Worm (Caenorhabditis elegans) whole organism, young adult: Measurements from ENCODE around the gene fbxc-44.

Source experiments
- B0261.1 ChIP-seq: sonication (generic microtip); optimal IDR thresholded peaks from 2 replicates; lab custom pipeline; 2016; ENCODE audit warnings: mild to moderate bottlenecking, missing genetic modification characterization, moderate library complexity, missing compliant biosample characterization
- B0336.3 ChIP-seq: fragments of 200-800 bp; sonication (Bioruptor generic); IDR thresholded peaks from 2 replicates; pipeline ENCODE4 v1.3.6; 2022; ENCODE audit warnings: missing genetic modification characterization, missing compliant biosample characterization
- F10E7.11 ChIP-seq: sonication (generic microtip); optimal IDR thresholded peaks from 2 replicates; lab custom pipeline; 2017; ENCODE audit warnings: mild to moderate bottlenecking, missing genetic modification characterization, moderate library complexity, missing compliant biosample characterization
- F33H1.4 ChIP-seq: fragments of 200-800 bp; sonication (Bioruptor generic); IDR thresholded peaks from 2 replicates; pipeline ENCODE4 v1.3.6; 2022; ENCODE audit warnings: missing genetic modification reagents, missing genetic modification characterization, missing compliant biosample characterization
- F37B4.10 ChIP-seq: fragments of 200-800 bp; sonication (Bioruptor generic); IDR thresholded peaks from 2 replicates; pipeline ENCODE4 v1.3.6; 2022; ENCODE audit warnings: missing genetic modification characterization, missing compliant biosample characterization
- F39B2.1 ChIP-seq: fragments of 200-800 bp; sonication (Bioruptor generic); IDR thresholded peaks from 2 replicates; pipeline ENCODE4 v1.3.6; 2022; ENCODE audit warnings: missing genetic modification reagents, missing genetic modification characterization, missing compliant biosample characterization
- F57A8.1 ChIP-seq: fragments of 200-800 bp; sonication (Bioruptor generic); optimal IDR thresholded peaks from 2 replicates; lab custom pipeline; 2018; ENCODE audit warnings: mild to moderate bottlenecking, missing genetic modification characterization, moderate library complexity, missing compliant biosample characterization
- T07F8.4 ChIP-seq: sonication (generic microtip); optimal IDR thresholded peaks from 2 replicates; lab custom pipeline; 2016; ENCODE audit warnings: mild to moderate bottlenecking, missing genetic modification characterization, moderate library complexity, missing compliant biosample characterization
- aptf-2 ChIP-seq: fragments of 200-800 bp; sonication (Bioruptor generic); conservative IDR thresholded peaks from 2 replicates; pipeline ENCODE4 v1.3.6; 2022; ENCODE audit warnings: missing genetic modification reagents, missing genetic modification characterization, missing compliant biosample characterization
- attf-5 ChIP-seq: fragments of 200-800 bp; sonication (Bioruptor generic); optimal IDR thresholded peaks from 2 replicates; lab custom pipeline; 2018; ENCODE audit warnings: mild to moderate bottlenecking, missing genetic modification characterization, missing compliant biosample characterization
- bed-1 ChIP-seq: fragments of 200-800 bp; sonication (Bioruptor generic); IDR thresholded peaks from 2 replicates; pipeline ENCODE4 v1.3.6; 2022; ENCODE audit warnings: missing genetic modification reagents, missing genetic modification characterization, missing compliant biosample characterization
- bed-2 ChIP-seq: fragments of 200-800 bp; sonication (Bioruptor generic); IDR thresholded peaks from 2 replicates; pipeline ENCODE4 v1.3.6; 2022; ENCODE audit warnings: missing genetic modification reagents, missing genetic modification characterization, missing compliant biosample characterization
- cebp-2 ChIP-seq: fragments of 200-800 bp; sonication (Bioruptor generic); IDR thresholded peaks from 2 replicates; pipeline ENCODE4 v1.3.6; 2022; ENCODE audit warnings: missing genetic modification characterization, missing compliant biosample characterization
- ceh-40 ChIP-seq: fragments of 200-800 bp; sonication (Bioruptor generic); IDR thresholded peaks from 2 replicates; pipeline ENCODE4 v1.3.6; 2022; ENCODE audit warnings: missing genetic modification characterization, missing compliant biosample characterization
- ceh-58 ChIP-seq: fragments of 200-800 bp; sonication (Bioruptor generic); IDR thresholded peaks from 2 replicates; pipeline ENCODE4 v1.3.6; 2022; ENCODE audit warnings: missing genetic modification characterization, missing compliant biosample characterization
- die-1 ChIP-seq: sonication (generic microtip); optimal IDR thresholded peaks from 2 replicates; lab custom pipeline; 2016; ENCODE audit warnings: missing genotype, mild to moderate bottlenecking, missing genetic modification characterization, missing compliant biosample characterization
- dpff-1 ChIP-seq: sonication (generic microtip); optimal IDR thresholded peaks from 2 replicates; lab custom pipeline; 2017; ENCODE audit warnings: mild to moderate bottlenecking, missing genetic modification characterization, missing compliant biosample characterization
- egl-18 ChIP-seq: fragments of 200-800 bp; sonication (Bioruptor generic); IDR thresholded peaks from 2 replicates; pipeline ENCODE4 v1.3.6; 2022; ENCODE audit warnings: missing genetic modification reagents, missing genetic modification characterization, missing compliant biosample characterization
- ets-4 ChIP-seq: fragments of 200-800 bp; sonication (Bioruptor generic); optimal IDR thresholded peaks from 2 replicates; lab custom pipeline; 2018; ENCODE audit warnings: mild to moderate bottlenecking, missing genetic modification characterization, missing compliant biosample characterization
- let-607 ChIP-seq, 2 experiments: fragments of 200-800 bp in 1 of 2; sonication (Bioruptor generic) in 1 of 2; sonication (generic microtip) in 1 of 2; optimal IDR thresholded peaks; 2 replicates each; lab custom pipeline; 2016 to 2018; ENCODE audit warnings: mild to moderate bottlenecking in 2 of 2, missing compliant biosample characterization in 2 of 2, missing genetic modification characterization in 2 of 2, moderate library complexity in 2 of 2, missing genotype in 1 of 2
- madf-3 ChIP-seq: fragments of 200-800 bp; sonication (Bioruptor generic); IDR thresholded peaks from 2 replicates; pipeline ENCODE4 v1.3.6; 2022; ENCODE audit warnings: missing genetic modification reagents, missing genetic modification characterization, missing compliant biosample characterization
- madf-6 ChIP-seq: fragments of 200-800 bp; sonication (Bioruptor generic); IDR thresholded peaks from 2 replicates; pipeline ENCODE4 v1.3.6; 2022; ENCODE audit warnings: missing genetic modification reagents, missing genetic modification characterization, missing compliant biosample characterization
- nfya-1 ChIP-seq: sonication (generic microtip); optimal IDR thresholded peaks from 2 replicates; lab custom pipeline; 2017; ENCODE audit warnings: antibody characterized with exemption, missing compliant biosample characterization, missing genetic modification characterization, borderline replicate concordance; ENCODE audit not compliant: insufficient read depth
- nfya-2 ChIP-seq: fragments of 200-800 bp; sonication (Bioruptor generic); IDR thresholded peaks from 2 replicates; pipeline ENCODE4 v1.3.6; 2022; ENCODE audit warnings: missing genetic modification reagents, missing genetic modification characterization, missing compliant biosample characterization
- nfyb-1 ChIP-seq: fragments of 200-800 bp; sonication (Bioruptor generic); IDR thresholded peaks from 2 replicates; pipeline ENCODE4 v1.3.6; 2022; ENCODE audit warnings: missing genetic modification reagents, missing genetic modification characterization, missing compliant biosample characterization
- nhr-120 ChIP-seq: fragments of 200-800 bp; sonication (Bioruptor generic); IDR thresholded peaks from 2 replicates; pipeline ENCODE4 v1.3.6; 2022; ENCODE audit warnings: missing genetic modification characterization, missing compliant biosample characterization
- nhr-179 ChIP-seq: sonication (generic microtip); optimal IDR thresholded peaks from 2 replicates; lab custom pipeline; 2016; ENCODE audit warnings: mild to moderate bottlenecking, missing genetic modification characterization, missing compliant biosample characterization
- pbrm-1 ChIP-seq: fragments of 200-800 bp; sonication (Bioruptor generic); IDR thresholded peaks from 2 replicates; pipeline ENCODE4 v1.3.6; 2022; ENCODE audit warnings: missing genetic modification reagents, missing genetic modification characterization, missing compliant biosample characterization
- rcor-1 ChIP-seq: fragments of 200-800 bp; sonication (Bioruptor generic); IDR thresholded peaks from 2 replicates; pipeline ENCODE4 v1.3.6; 2022; ENCODE audit warnings: missing genetic modification reagents, missing genetic modification characterization, missing compliant biosample characterization
- sea-2 ChIP-seq: fragments of 200-800 bp; sonication (Bioruptor generic); IDR thresholded peaks from 2 replicates; pipeline ENCODE4 v1.3.6; 2022; ENCODE audit warnings: missing genetic modification characterization, missing compliant biosample characterization
- snpc-3.4 ChIP-seq: sonication (generic microtip); optimal IDR thresholded peaks from 2 replicates; lab custom pipeline; 2017; ENCODE audit warnings: missing genetic modification characterization, mild to moderate bottlenecking, missing compliant biosample characterization, antibody characterized with exemption, moderate library complexity, missing genotype, missing genetic modification reagents
- sptf-2 ChIP-seq: fragments of 200-800 bp; sonication (Bioruptor generic); optimal IDR thresholded peaks from 2 replicates; lab custom pipeline; 2018; ENCODE audit warnings: mild to moderate bottlenecking, missing genetic modification characterization, missing compliant biosample characterization
- tbx-9 ChIP-seq: sonication (generic microtip); optimal IDR thresholded peaks from 2 replicates; lab custom pipeline; 2016; ENCODE audit warnings: borderline replicate concordance, missing genetic modification characterization, inconsistent platforms, missing compliant biosample characterization
- ztf-18 ChIP-seq: sonication (generic microtip); optimal IDR thresholded peaks from 2 replicates; lab custom pipeline; 2016; ENCODE audit warnings: missing genotype, mild to moderate bottlenecking, missing genetic modification characterization, missing compliant biosample characterization
- ztf-25 ChIP-seq: fragments of 200-800 bp; sonication (Bioruptor generic); IDR thresholded peaks from 2 replicates; pipeline ENCODE4 v1.3.6; 2022; ENCODE audit warnings: missing genetic modification reagents, missing genetic modification characterization, missing compliant biosample characterization

Gene fbxc-44

ce11 chrII:4276924-4277323 is 39.4 kb upstream of the fbxc-44 start (continued):
- TF ChIP-seq dpff-1 = no peak
- no peak for TF ChIP-seq egl-18 (GFP tag; lab: Robert Waterston, UW)
- no peak for TF ChIP-seq pbrm-1 (GFP tag; lab: Robert Waterston, UW)
- no peak for TF ChIP-seq snpc-3.4
- no peak for TF ChIP-seq attf-5 (GFP tag; lab: Kevin White, UChicago)
- TF ChIP-seq F33H1.4 (GFP tag; lab: Robert Waterston, UW) = no peak
- no peak for TF ChIP-seq sptf-2 (GFP tag; lab: Kevin White, UChicago)

- TF ChIP-seq T07F8.4 (tag; lab: Kevin White, UChicago) (no peak), bed-1 (no peak), dpff-1 (no peak), tbx-9 (no peak), nhr-179 (tag; lab: Kevin White, UChicago) (no peak), madf-6 (GFP tag; lab: Robert Waterston, UW) (no peak), rcor-1 (GFP tag; lab: Robert Waterston, UW) (no peak), F57A8.1 (GFP tag; lab: Kevin White, UChicago) (no peak), ceh-40 (GFP tag; lab: Robert Waterston, UW) (no peak), ztf-18 (no peak), F37B4.10 (GFP tag; lab: Robert Waterston, UW) (no peak), die-1 (tag; lab: Kevin White, UChicago) (no peak), nhr-120 (GFP tag; lab: Robert Waterston, UW) (no peak), F39B2.1 (GFP tag; lab: Robert Waterston, UW) (no peak), madf-3 (no peak), attf-5 (GFP tag; lab: Kevin White, UChicago) (no peak), snpc-3.4 (no peak), ets-4 (GFP tag; lab: Kevin White, UChicago) (no peak)
- TF ChIP-seq, all 124 proteins: peak for 0
Observed at ce11 chrII:4275637-4276252, 38.2 kb upstream of the fbxc-44 start, which contains the start of gene npr-42. Gene npr-42 (plus strand): TSS chrII:4276202.

ce11 chrII:4267711-4268110 is 30.2 kb upstream of the fbxc-44 start:
- TF ChIP-seq sea-2 (no peak), nfyb-1 (GFP tag; lab: Robert Waterston, UW) (no peak), nfya-1 (tag; lab: Kevin White, UChicago) (no peak), F10E7.11 (no peak), bed-2 (GFP tag; lab: Robert Waterston, UW) (no peak), B0261.1 (tag; lab: Kevin White, UChicago) (no peak), ztf-25 (no peak), dpff-1 (no peak), B0336.3 (GFP tag; lab: Robert Waterston, UW) (no peak), pbrm-1 (GFP tag; lab: Robert Waterston, UW) (no peak), ceh-58 (GFP tag; lab: Robert Waterston, UW) (no peak), let-607 (tag; optimal IDR thresholded peaks at IDR 0.05; lab: Kevin White, UChicago) (no peak), nfya-2 (GFP tag; lab: Robert Waterston, UW) (no peak), aptf-2 (GFP tag; lab: Robert Waterston, UW) (no peak), cebp-2 (GFP tag; lab: Robert Waterston, UW) (no peak), ets-4 (GFP tag; lab: Kevin White, UChicago) (no peak), egl-18 (GFP tag; lab: Robert Waterston, UW) (no peak)
